Fruit fly (Drosophila melanogaster) whole organism, adult: Measurements from ENCODE around the gene Pcyt2.
A peak's percentile ranks its signal among the peaks of the same experiment; 100 is the strongest.

Source experiments
- CG11617 ChIP-seq: fragments of 200-800 bp; sonication (Bioruptor generic); optimal IDR thresholded peaks from 2 replicates; lab custom pipeline; 2017; ENCODE audit warnings: mild to moderate bottlenecking, missing biosample characterization, missing genetic modification reagents, missing genetic modification characterization
- CG12768 ChIP-seq: fragments of 200-800 bp; sonication (Bioruptor generic); optimal IDR thresholded peaks from 2 replicates; lab custom pipeline; 2017; ENCODE audit warnings: missing biosample characterization, missing genetic modification characterization, mild to moderate bottlenecking, moderate library complexity, missing genetic modification reagents
- CG1620 ChIP-seq: fragments of 200-800 bp; sonication (Bioruptor generic); optimal IDR thresholded peaks from 2 replicates; lab custom pipeline; 2016; ENCODE audit warnings: missing biosample characterization, missing genetic modification characterization
- CG33017 ChIP-seq: fragments of 200-800 bp; sonication (Bioruptor generic); optimal IDR thresholded peaks from 2 replicates; lab custom pipeline; 2018; ENCODE audit warnings: missing biosample characterization, mild to moderate bottlenecking, missing genetic modification characterization, moderate library complexity
- CG5204 ChIP-seq: fragments of 200-800 bp; sonication (Bioruptor generic); optimal IDR thresholded peaks from 2 replicates; lab custom pipeline; 2016; ENCODE audit warnings: missing biosample characterization, missing genetic modification characterization
- CG7045 ChIP-seq: fragments of 200-800 bp; sonication (Bioruptor generic); optimal IDR thresholded peaks from 2 replicates; lab custom pipeline; 2017; ENCODE audit warnings: missing biosample characterization, mild to moderate bottlenecking, missing genetic modification characterization
- CG7101 ChIP-seq: fragments of 200-800 bp; sonication (Bioruptor generic); optimal IDR thresholded peaks from 2 replicates; lab custom pipeline; 2018; ENCODE audit warnings: missing biosample characterization, mild to moderate bottlenecking, missing genetic modification characterization, moderate library complexity
- Clk ChIP-seq: fragments of 200-800 bp; sonication (Bioruptor generic); optimal IDR thresholded peaks from 2 replicates; lab custom pipeline; 2017; ENCODE audit warnings: missing biosample characterization, missing genetic modification characterization
- Crg-1 ChIP-seq: fragments of 200-800 bp; sonication (Bioruptor generic); optimal IDR thresholded peaks from 2 replicates; lab custom pipeline; 2016; ENCODE audit warnings: missing biosample characterization, missing genetic modification characterization
- cnc ChIP-seq, 2 experiments: fragments of >200 bp; optimal IDR thresholded peaks; 2 replicates each; lab custom pipeline; 2017
- kay ChIP-seq: fragments of 200-800 bp; sonication (Bioruptor generic); peaks from one replicate; lab custom pipeline; 2016; ENCODE audit warnings: missing biosample characterization, missing genetic modification characterization, borderline replicate concordance
- ovo ChIP-seq: fragments of 200-800 bp; sonication (Bioruptor generic); optimal IDR thresholded peaks from 2 replicates; lab custom pipeline; 2016; ENCODE audit warnings: missing biosample characterization, missing genetic modification characterization
- toe ChIP-seq: fragments of 200-800 bp; sonication (Bioruptor generic); optimal IDR thresholded peaks from 2 replicates; lab custom pipeline; 2016; ENCODE audit warnings: missing biosample characterization, missing genetic modification characterization

DNA sequence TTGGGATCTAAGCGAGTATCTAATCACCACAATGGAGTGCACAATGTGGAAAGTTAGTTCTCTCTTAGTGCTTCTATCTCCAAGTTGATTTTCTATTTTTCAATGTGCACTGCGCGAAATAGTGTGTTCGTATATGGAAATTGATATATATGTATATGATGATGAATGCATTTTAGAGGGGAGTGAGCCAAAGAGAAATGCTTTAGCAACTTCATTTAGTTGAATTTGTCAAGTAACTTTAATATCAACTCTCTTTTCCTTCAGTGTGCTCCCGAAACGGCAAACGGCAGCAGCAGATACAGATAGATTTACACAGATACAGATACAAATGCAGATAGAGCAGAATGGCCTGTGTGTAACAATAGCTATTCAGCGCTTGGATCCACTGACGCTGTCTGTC, 30.7 kb downstream of the Pcyt2 start:
- TF ChIP-seq ovo (GFP tag; lab: Kevin White, UChicago) (no peak), Crg-1 (no peak), CG11617 (GFP tag; lab: Kevin White, UChicago) (peak; percentile 58), CG7045 (GFP tag; lab: Kevin White, UChicago) (no peak), CG1620 (peak; percentile 17), CG33017 (peak; percentile 35), kay (GFP tag; lab: Kevin White, UChicago) (no peak), CG12768 (GFP tag; lab: Kevin White, UChicago) (no peak), cnc (optimal IDR thresholded peaks at IDR 0.05; lab: Kevin White, UChicago) (no peak), CG5204 (GFP tag; lab: Kevin White, UChicago) (no peak), toe (no peak), Clk (no peak), CG7101 (tag; lab: Kevin White, UChicago) (peak; percentile 27)
